Fruit fly (Drosophila melanogaster) whole organism: Measurements from ENCODE around the gene Gnpnat.

Experiments used
- CG8478 ChIP-seq: fragments of >200 bp; optimal IDR thresholded peaks from 2 replicates; lab custom pipeline; 2018; ENCODE audit warnings: inconsistent platforms
- EcR ChIP-seq, 2 experiments: fragments of >200 bp; optimal IDR thresholded peaks; 2 replicates each; lab custom pipeline; 2017; ENCODE audit warnings: missing biosample characterization in 2 of 2, missing genetic modification characterization in 2 of 2, missing genetic modification reagents in 2 of 2
- psq ChIP-seq: fragments of >200 bp; optimal IDR thresholded peaks from 2 replicates; lab custom pipeline; 2017

- TF ChIP-seq EcR (GFP tag; optimal IDR thresholded peaks at IDR 0.05; lab: Kevin White, UChicago) (no peak), psq (lab: Kevin White, UChicago) (no peak), CG8478 (lab: Kevin White, UChicago) (no peak)
Observed at dm6 chr3R:29701739-29702138, 36.3 kb upstream of the Gnpnat start.
